Fruit fly (Drosophila melanogaster): ENCODE measurements around the gene CG5149.

The CG5149 gene

dm6 chr2L:7436492-7437324 lies 48.7 kb upstream of the CG5149 start (continued):
- TF ChIP-seq CG9609 (GFP tag; optimal IDR thresholded peaks at IDR 0.05) (peak; percentile 49), esg (GFP tag; conservative IDR thresholded peaks at IDR 0.05) (no peak), tap (tag; optimal IDR thresholded peaks at IDR 0.05) (peak; percentile 29), CG7357 (GFP tag; IDR thresholded peaks at IDR 0.05) (no peak; the same call in 2 of the 3 replicates), lab (GFP tag; optimal IDR thresholded peaks at IDR 0.05) (peak; percentile 91), CG1529 (GFP tag; optimal IDR thresholded peaks at IDR 0.05) (peak; percentile 46), ase (GFP tag; IDR thresholded peaks at IDR 0.05) (peak; percentile 72; the same call in 2 of the 3 replicates), Hmx (GFP tag; optimal IDR thresholded peaks at IDR 0.05) (no peak), Camta (GFP tag; optimal IDR thresholded peaks at IDR 0.05) (peak; percentile 60), Dll (GFP tag; IDR thresholded peaks at IDR 0.05; ENCODE audit: partially characterized antibody) (no peak), CG12391 (tag; optimal IDR thresholded peaks at IDR 0.05) (peak; percentile 41), CG11093 (GFP tag; IDR thresholded peaks at IDR 0.05) (peak; percentile 57; the same call in 1 of the 3 replicates), lbe (GFP tag; optimal IDR thresholded peaks at IDR 0.05) (peak; percentile 42), org-1 (GFP tag; optimal IDR thresholded peaks at IDR 0.05) (peak; percentile 46), dimm (GFP tag; IDR thresholded peaks at IDR 0.05) (peak; percentile 52; the same call in 1 of the 2 replicates), chn (GFP tag; optimal IDR thresholded peaks at IDR 0.05) (peak; percentile 29), Six4 (GFP tag; optimal IDR thresholded peaks at IDR 0.05) (peak; percentile 45), chinmo (GFP tag; IDR thresholded peaks at IDR 0.05; ENCODE audit: partially characterized antibody) (no peak), wor (GFP tag; IDR thresholded peaks at IDR 0.05) (peak; percentile 42), az2 (GFP tag; optimal IDR thresholded peaks at IDR 0.05) (no peak), CG10565 (GFP tag; optimal IDR thresholded peaks at IDR 0.05) (no peak), CG10366 (GFP tag; IDR thresholded peaks at IDR 0.05) (peak; percentile 67), CG13894 (tag; optimal IDR thresholded peaks at IDR 0.05) (peak; percentile 67), ATbp (GFP tag; optimal IDR thresholded peaks at IDR 0.05) (peak; percentile 87), croc (GFP tag; conservative IDR thresholded peaks at IDR 0.05) (no peak), Deaf1 (tag; optimal IDR thresholded peaks at IDR 0.05) (no peak), CG7271 (tag; optimal IDR thresholded peaks at IDR 0.05) (no peak), Dek (tag; optimal IDR thresholded peaks at IDR 0.05) (peak; percentile 81), repo (GFP tag; optimal IDR thresholded peaks at IDR 0.05) (peak; percentile 64), CG7987 (GFP tag; optimal IDR thresholded peaks at IDR 0.05) (peak; percentile 87), CG17359 (tag; optimal IDR thresholded peaks at IDR 0.05) (peak; percentile 80), PHDP (tag; optimal IDR thresholded peaks at IDR 0.05) (peak; percentile 51), CG12769 (tag; optimal IDR thresholded peaks at IDR 0.05) (peak; percentile 85), disco-r (GFP tag; optimal IDR thresholded peaks at IDR 0.05) (peak; percentile 31), CG18476 (GFP tag; optimal IDR thresholded peaks at IDR 0.05) (peak; percentile 30), kni (GFP tag; optimal IDR thresholded peaks at IDR 0.05) (peak; percentile 58), dati (GFP tag; IDR thresholded peaks at IDR 0.05) (no peak), CG10979 (tag; optimal IDR thresholded peaks at IDR 0.05) (no peak), sens (GFP tag) (peak; percentile 93), CG13775 (GFP tag; optimal IDR thresholded peaks at IDR 0.05) (peak; percentile 44), CG32767 (GFP tag; IDR thresholded peaks at IDR 0.05) (peak; percentile 37; the same call in 1 of the 2 replicates), nom (GFP tag; optimal IDR thresholded peaks at IDR 0.05) (no peak), fd102C (GFP tag; optimal IDR thresholded peaks at IDR 0.05) (no peak), CG17186 (GFP tag; optimal IDR thresholded peaks at IDR 0.05) (no peak), CG8281 (tag; optimal IDR thresholded peaks at IDR 0.05) (peak; percentile 66), Lpt (GFP tag; optimal IDR thresholded peaks at IDR 0.05) (no peak), CG12236 (GFP tag; optimal IDR thresholded peaks at IDR 0.05) (peak; percentile 58), CG32532 (GFP tag; IDR thresholded peaks at IDR 0.05) (peak; percentile 58; the same call in 1 of the 2 replicates), cad (GFP tag; optimal IDR thresholded peaks at IDR 0.05) (no peak)

All from whole organism, embryonic.